Fruit fly (Drosophila melanogaster) whole organism, wandering third instar larva: ENCODE measurements around the gene CG10226.

Experiments
- CG9705 ChIP-seq: fragments of 200-800 bp; sonication (Bioruptor generic); optimal IDR thresholded peaks from 2 replicates; lab custom pipeline; 2018; ENCODE audit warnings: missing biosample characterization, mild to moderate bottlenecking, missing genetic modification characterization
- CrebA ChIP-seq: fragments of 200-800 bp; sonication (Bioruptor generic); optimal IDR thresholded peaks from 2 replicates; lab custom pipeline; 2016; ENCODE audit warnings: missing biosample characterization, mild to moderate bottlenecking, missing genetic modification characterization, borderline replicate concordance
- Dif ChIP-seq: fragments of 200-275, 200-300 bp; sonication (Bioruptor generic); optimal IDR thresholded peaks from 2 replicates; lab custom pipeline; 2018; ENCODE audit warnings: missing biosample characterization, missing genetic modification characterization; ENCODE audit not compliant: partially characterized antibody
- GATAd ChIP-seq: sonication (Bioruptor generic); optimal IDR thresholded peaks from 2 replicates; lab custom pipeline; 2016; ENCODE audit warnings: missing biosample characterization, missing genetic modification characterization
- HLH106 ChIP-seq: fragments of 200-800 bp; optimal IDR thresholded peaks from 3 replicates; lab custom pipeline; 2019; ENCODE audit warnings: missing biosample characterization, mild to moderate bottlenecking, missing genetic modification characterization, moderate library complexity
- Hnf4 ChIP-seq: fragments of 200-800 bp; sonication (Bioruptor generic); optimal IDR thresholded peaks from 2 replicates; lab custom pipeline; 2016; ENCODE audit warnings: missing biosample characterization, mild to moderate bottlenecking, missing genetic modification characterization
- Hr78 ChIP-seq: fragments of >200 bp; optimal IDR thresholded peaks from 2 replicates; lab custom pipeline; 2017; ENCODE audit warnings: missing biosample characterization, missing genetic modification characterization
- Hr83 ChIP-seq: fragments of 200-300 bp; sonication (Bioruptor generic); optimal IDR thresholded peaks from 2 replicates; lab custom pipeline; 2016; ENCODE audit warnings: missing biosample characterization, mild to moderate bottlenecking, missing genetic modification characterization, moderate library complexity; ENCODE audit not compliant: poor library complexity, severe bottlenecking
- Jra ChIP-seq: sonication (Bioruptor generic); optimal IDR thresholded peaks from 2 replicates; lab custom pipeline; 2016; ENCODE audit warnings: missing biosample characterization, missing genetic modification characterization
- Mio ChIP-seq: sonication (Bioruptor generic); optimal IDR thresholded peaks from 2 replicates; lab custom pipeline; 2016; ENCODE audit warnings: missing biosample characterization, missing genetic modification characterization
- Myc ChIP-seq: fragments of >200 bp; optimal IDR thresholded peaks from 2 replicates; lab custom pipeline; 2017
- N ChIP-seq: fragments of >200 bp; optimal IDR thresholded peaks from 2 replicates; lab custom pipeline; 2018; ENCODE audit warnings: missing biosample characterization, missing external identifiers, missing genetic modification characterization
- OdsH ChIP-seq: fragments of 200-800 bp; sonication (Bioruptor generic); optimal IDR thresholded peaks from 2 replicates; lab custom pipeline; 2016; ENCODE audit warnings: missing biosample characterization, mild to moderate bottlenecking, missing genetic modification characterization
- Rel ChIP-seq, 2 experiments: fragments of 200-800 bp; sonication (Bioruptor generic) in 1 of 2; optimal IDR thresholded peaks; 2 replicates in 1 of 2; 3 replicates in 1 of 2; lab custom pipeline; 2016 to 2019; ENCODE audit warnings: mild to moderate bottlenecking in 2 of 2, missing biosample characterization in 2 of 2, missing genetic modification characterization in 2 of 2, moderate library complexity in 1 of 2
- Sp1 ChIP-seq: fragments of 200-800 bp; sonication (Bioruptor generic); optimal IDR thresholded peaks from 3 replicates; lab custom pipeline; 2019; ENCODE audit warnings: missing biosample characterization, mild to moderate bottlenecking, missing genetic modification characterization, moderate library complexity
- Vsx2 ChIP-seq: fragments of 200-300, 225-300 bp; sonication (Bioruptor generic); optimal IDR thresholded peaks from 2 replicates; lab custom pipeline; 2018; ENCODE audit warnings: missing biosample characterization, missing genetic modification characterization; ENCODE audit not compliant: partially characterized antibody
- br ChIP-seq: fragments of 200-800 bp; sonication (Bioruptor generic); optimal IDR thresholded peaks from 2 replicates; lab custom pipeline; 2016; ENCODE audit warnings: missing biosample characterization, missing genetic modification characterization
- brk ChIP-seq: fragments of 200-800 bp; sonication (Bioruptor generic); optimal IDR thresholded peaks from 2 replicates; lab custom pipeline; 2016; ENCODE audit warnings: missing biosample characterization, mild to moderate bottlenecking, missing genetic modification characterization
- dl ChIP-seq, 2 experiments: fragments of 175-275, 200-275 bp in 1 of 2; fragments of 200-275 bp in 1 of 2; sonication (Bioruptor generic); optimal IDR thresholded peaks; lab custom pipeline; 2018; ENCODE audit warnings: mild to moderate bottlenecking in 2 of 2, missing biosample characterization in 2 of 2, missing genetic modification characterization in 2 of 2, moderate library complexity in 2 of 2; ENCODE audit not compliant: partially characterized antibody in 2 of 2, insufficient read depth in 1 of 2
- dmrt93B ChIP-seq: fragments of 200-800 bp; sonication (Bioruptor generic); optimal IDR thresholded peaks from 2 replicates; lab custom pipeline; 2018; ENCODE audit warnings: missing biosample characterization, mild to moderate bottlenecking, missing genetic modification characterization
- dsf ChIP-seq: sonication (Bioruptor generic); optimal IDR thresholded peaks from 2 replicates; lab custom pipeline; 2016; ENCODE audit warnings: missing biosample characterization, missing genetic modification characterization, borderline replicate concordance
- ey ChIP-seq: fragments of 200-800 bp; sonication (Bioruptor generic); optimal IDR thresholded peaks from 2 replicates; lab custom pipeline; 2016; ENCODE audit warnings: missing biosample characterization, missing genetic modification characterization
- foxo ChIP-seq, 2 experiments: fragments of 200-800 bp; sonication (Bioruptor generic); optimal IDR thresholded peaks; 2 replicates in 1 of 2; 3 replicates in 1 of 2; lab custom pipeline; 2016 to 2017; ENCODE audit warnings: missing biosample characterization in 2 of 2, missing genetic modification characterization in 2 of 2
- fru ChIP-seq: fragments of 200-800 bp; sonication (Bioruptor generic); optimal IDR thresholded peaks from 3 replicates; lab custom pipeline; 2016; ENCODE audit warnings: missing biosample characterization, mild to moderate bottlenecking, missing genetic modification characterization
- h ChIP-seq: fragments of 200-800 bp; sonication (Bioruptor generic); optimal IDR thresholded peaks from 3 replicates; lab custom pipeline; 2016; ENCODE audit warnings: missing biosample characterization, mild to moderate bottlenecking, missing genetic modification characterization
- jim ChIP-seq: fragments of 175-275, 200-325 bp; sonication (Bioruptor generic); optimal IDR thresholded peaks from 2 replicates; lab custom pipeline; 2016; ENCODE audit warnings: missing biosample characterization, mild to moderate bottlenecking, missing genetic modification characterization
- lola ChIP-seq: fragments of >200 bp; optimal IDR thresholded peaks from 2 replicates; lab custom pipeline; 2017; ENCODE audit warnings: missing biosample characterization, missing genetic modification characterization
- pan ChIP-seq: fragments of >200 bp; optimal IDR thresholded peaks from 2 replicates; lab custom pipeline; 2017
- psq ChIP-seq: fragments of 200-800 bp; sonication (Bioruptor generic); optimal IDR thresholded peaks from 3 replicates; lab custom pipeline; 2017; ENCODE audit warnings: missing biosample characterization, mild to moderate bottlenecking, missing genetic modification characterization, moderate library complexity
- rgr ChIP-seq: fragments of 200-800 bp; sonication (Bioruptor generic); optimal IDR thresholded peaks from 3 replicates; lab custom pipeline; 2016; ENCODE audit warnings: missing biosample characterization, mild to moderate bottlenecking, missing genetic modification characterization
- sage ChIP-seq: fragments of 200-800 bp; sonication (Bioruptor generic); optimal IDR thresholded peaks from 2 replicates; lab custom pipeline; 2016; ENCODE audit warnings: missing biosample characterization, mild to moderate bottlenecking, missing genetic modification characterization
- sv ChIP-seq: fragments of 200-800 bp; sonication (Bioruptor generic); optimal IDR thresholded peaks from 3 replicates; lab custom pipeline; 2016; ENCODE audit warnings: missing biosample characterization, missing genetic modification characterization
- tai ChIP-seq: sonication (Bioruptor generic); optimal IDR thresholded peaks from 2 replicates; lab custom pipeline; 2016; ENCODE audit warnings: missing biosample characterization, missing genetic modification characterization
- woc ChIP-seq: sonication (Bioruptor generic); optimal IDR thresholded peaks from 2 replicates; lab custom pipeline; 2016; ENCODE audit warnings: missing biosample characterization, mild to moderate bottlenecking, missing genetic modification characterization

The CG10226 gene

DNA sequence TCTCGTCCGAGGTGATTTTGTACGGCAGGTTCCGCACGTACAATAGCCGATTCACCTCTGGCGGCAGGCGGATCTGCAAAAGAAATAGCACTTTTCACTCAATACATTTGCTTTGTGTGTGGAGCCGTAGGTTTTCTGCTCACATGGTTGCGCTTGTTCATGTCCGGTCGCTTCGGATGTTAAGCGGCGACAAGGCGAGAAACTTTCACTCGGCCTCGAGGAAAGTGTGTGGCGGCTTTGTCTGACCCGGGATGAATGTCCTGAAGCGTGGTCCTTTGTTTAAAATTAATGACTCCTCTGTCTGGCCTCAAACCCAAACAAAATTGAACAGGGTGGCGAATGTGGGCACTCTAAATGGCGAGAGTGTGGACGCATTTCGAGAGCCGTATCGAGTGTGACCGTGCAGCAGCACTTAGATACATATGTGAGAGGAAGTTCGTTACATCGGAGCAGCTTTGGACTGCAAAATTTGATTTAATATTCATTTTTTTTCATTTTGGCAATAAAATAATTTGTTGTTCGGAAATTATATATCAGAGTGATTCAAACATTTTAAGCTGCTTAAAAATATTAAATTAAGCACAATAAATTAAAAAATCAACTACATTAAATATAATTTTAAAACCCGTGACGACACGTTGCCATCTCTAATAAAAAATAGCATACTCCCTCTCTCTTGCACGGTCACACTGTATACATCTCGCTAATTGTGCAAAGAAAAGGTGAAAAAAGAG, 46.9 kb downstream of the CG10226 start, which contains the start of the genes Sf3b6 and Tnpo:
Gene Sf3b6 (minus strand): TSS at position 358 of the 734 bp plus-strand sequence.
Gene Tnpo (plus strand): TSS at position 659 of the 734 bp plus-strand sequence.
- peak; percentile 34 for TF ChIP-seq Hr83 (GFP tag; lab: Kevin White, UChicago)
- TF ChIP-seq GATAd (GFP tag; lab: Kevin White, UChicago), result no peak
- TF ChIP-seq CG9705 (GFP tag; lab: Kevin White, UChicago), result peak; percentile 82
- peak; percentile 73 for TF ChIP-seq Hnf4 (GFP tag; lab: Kevin White, UChicago)
- peak; percentile 54 for TF ChIP-seq Jra (GFP tag; lab: Kevin White, UChicago)
- TF ChIP-seq pan, result no peak
- TF ChIP-seq Mio (GFP tag; lab: Kevin White, UChicago), result no peak
- no peak for TF ChIP-seq Rel (GFP tag; optimal IDR thresholded peaks at IDR 0.05; lab: Kevin White, UChicago)
- peak; percentile 26 for TF ChIP-seq Rel (tag; optimal IDR thresholded peaks at IDR 0.05; lab: Kevin White, UChicago)
- peak; percentile 91 for TF ChIP-seq HLH106
- TF ChIP-seq dsf (GFP tag; lab: Kevin White, UChicago), result peak; percentile 55
- no peak for TF ChIP-seq fru (GFP tag; lab: Kevin White, UChicago)
- peak; percentile 12 for TF ChIP-seq Myc (lab: Kevin White, UChicago)
- TF ChIP-seq tai (GFP tag; lab: Kevin White, UChicago), result no peak
- peak; percentile 84 for TF ChIP-seq dmrt93B
- peak; percentile 80 for TF ChIP-seq ey (GFP tag; lab: Kevin White, UChicago)
- TF ChIP-seq Sp1 (GFP tag; lab: Kevin White, UChicago), result peak; percentile 83
- TF ChIP-seq h (GFP tag; lab: Kevin White, UChicago), result peak; percentile 87
- TF ChIP-seq N (GFP tag; lab: Kevin White, UChicago), result no peak
- no peak for TF ChIP-seq sage (GFP tag; lab: Kevin White, UChicago)
- peak; percentile 83 for TF ChIP-seq psq (GFP tag; lab: Kevin White, UChicago)
- TF ChIP-seq OdsH, result peak; percentile 80
- TF ChIP-seq foxo (GFP tag; optimal IDR thresholded peaks at IDR 0.05; lab: Kevin White, UChicago), result peak in 1 of 2 experiments; percentile 88
- peak; percentile 88 for TF ChIP-seq woc (GFP tag; lab: Kevin White, UChicago)
- TF ChIP-seq rgr, result peak; percentile 86
- TF ChIP-seq sv, result peak; percentile 78
- no peak for TF ChIP-seq dl (GFP tag; optimal IDR thresholded peaks at IDR 0.05; lab: Kevin White, UChicago; ENCODE audit: insufficient read depth in 1 of 2, partially characterized antibody in 2 of 2)
- no peak for TF ChIP-seq Vsx2
- TF ChIP-seq lola (GFP tag; lab: Kevin White, UChicago), result no peak

DNA sequence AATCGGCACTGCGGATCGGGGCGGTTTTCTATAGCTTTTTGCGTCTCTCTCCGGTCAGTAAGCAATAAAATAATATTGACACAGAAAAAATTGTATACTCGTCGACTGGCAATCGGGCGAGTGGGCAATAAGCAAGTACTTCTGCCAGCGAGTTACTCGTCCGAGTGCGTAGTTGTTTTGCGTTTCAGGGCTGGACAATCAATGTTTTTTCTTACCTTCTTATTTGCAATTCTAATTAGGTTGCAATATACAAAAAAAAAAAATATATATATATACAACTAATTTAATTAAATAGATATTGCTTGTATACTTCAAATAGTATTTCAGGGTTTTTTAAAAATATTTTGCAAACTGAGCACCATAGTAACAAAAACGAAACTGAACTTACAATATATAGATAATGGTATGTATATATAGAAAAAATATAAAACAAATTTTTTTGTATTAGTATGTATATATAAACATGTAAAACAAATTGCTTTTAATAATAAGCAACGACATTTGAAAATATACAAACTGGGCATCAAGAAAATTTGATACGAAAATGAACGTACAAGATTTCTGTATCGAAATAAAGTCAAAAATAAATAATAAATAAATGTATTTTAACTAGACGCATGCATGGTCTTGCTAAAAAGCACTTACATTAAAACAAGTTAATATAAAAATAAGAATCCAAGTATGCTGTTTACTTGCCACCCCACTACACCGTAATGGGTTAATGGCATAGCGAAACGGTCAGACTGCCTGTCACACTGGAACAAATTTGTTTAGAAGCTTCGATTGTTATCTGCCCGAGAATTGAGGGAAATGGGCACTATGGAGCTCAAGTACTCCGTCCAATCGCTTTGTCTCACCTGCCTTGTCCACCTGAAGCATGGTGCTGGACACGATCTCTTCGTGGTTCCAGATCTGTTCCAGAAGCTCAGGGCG, 50.6 kb downstream of the CG10226 start, which contains the start of the genes D19A and CG7386:
Gene D19A (minus strand): TSS at position 129 of the 933 bp plus-strand sequence.
Gene CG7386 (plus strand): TSS at position 751 of the 933 bp plus-strand sequence.
- peak; percentile 65 for TF ChIP-seq Sp1 (GFP tag; lab: Kevin White, UChicago)
- no peak for TF ChIP-seq Rel (GFP tag; optimal IDR thresholded peaks at IDR 0.05; lab: Kevin White, UChicago)
- TF ChIP-seq Rel (tag; optimal IDR thresholded peaks at IDR 0.05; lab: Kevin White, UChicago), result peak; percentile 24
- TF ChIP-seq Hr83 (GFP tag; lab: Kevin White, UChicago), result peak; percentile 91
- TF ChIP-seq ey (GFP tag; lab: Kevin White, UChicago), result peak; percentile 47
- no peak for TF ChIP-seq brk
- peak; percentile 28 for TF ChIP-seq OdsH
- TF ChIP-seq GATAd (GFP tag; lab: Kevin White, UChicago), result no peak
- TF ChIP-seq Myc (lab: Kevin White, UChicago), result peak; percentile 30
- no peak for TF ChIP-seq Hr78 (GFP tag; lab: Kevin White, UChicago)
- peak; percentile 58 for TF ChIP-seq h (GFP tag; lab: Kevin White, UChicago)
- peak; percentile 59 for TF ChIP-seq rgr
- peak in 1 of 2 experiments; percentile 70 for TF ChIP-seq foxo (GFP tag; optimal IDR thresholded peaks at IDR 0.05; lab: Kevin White, UChicago)
- peak; percentile 39 for TF ChIP-seq HLH106
- no peak for TF ChIP-seq N (GFP tag; lab: Kevin White, UChicago)
- peak; percentile 96 for TF ChIP-seq Vsx2
- peak; percentile 24 for TF ChIP-seq fru (GFP tag; lab: Kevin White, UChicago)
- TF ChIP-seq sv, result peak; percentile 65
- TF ChIP-seq psq (GFP tag; lab: Kevin White, UChicago), result peak; percentile 55
- peak; percentile 79 for TF ChIP-seq woc (GFP tag; lab: Kevin White, UChicago)
- TF ChIP-seq br (GFP tag; lab: Kevin White, UChicago), result peak; percentile 51
- peak; percentile 91 for TF ChIP-seq Dif (GFP tag; lab: Kevin White, UChicago)
- TF ChIP-seq dl (GFP tag; optimal IDR thresholded peaks at IDR 0.05; lab: Kevin White, UChicago; ENCODE audit: insufficient read depth in 1 of 2, partially characterized antibody in 2 of 2), result peak in 1 of 2 experiments; percentile 28
- TF ChIP-seq jim (GFP tag; lab: Kevin White, UChicago), result no peak
- no peak for TF ChIP-seq CrebA (GFP tag; lab: Kevin White, UChicago)
- peak; percentile 66 for TF ChIP-seq Hnf4 (GFP tag; lab: Kevin White, UChicago)
- TF ChIP-seq CG9705 (GFP tag; lab: Kevin White, UChicago), result peak; percentile 45
- TF ChIP-seq, all 38 proteins: peak for 20
